Worm (Caenorhabditis elegans): Measurements from ENCODE around the gene znf-706.

DNA sequence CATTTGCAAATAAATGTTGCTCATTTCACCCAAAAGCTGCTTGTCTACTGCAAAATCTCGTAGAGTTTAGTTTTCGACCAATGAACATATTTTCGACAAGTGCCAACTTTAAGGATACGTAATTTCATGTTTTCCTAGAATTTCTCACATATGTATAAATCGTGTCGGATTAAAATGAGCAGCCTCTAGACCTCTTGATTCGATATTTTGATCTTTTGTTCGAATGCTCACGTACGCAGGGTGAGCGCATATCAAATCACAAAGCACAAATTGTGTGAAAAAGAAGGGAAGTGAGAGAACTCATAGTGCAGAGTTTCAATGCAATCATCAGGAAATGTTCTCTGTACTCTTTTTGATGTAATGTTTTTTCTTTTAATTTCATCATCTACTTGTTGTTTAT, 32.5 kb downstream of the znf-706 start:
- TF ChIP-seq egl-27 (tag; optimal IDR thresholded peaks at IDR 0.05): no peak
- TF ChIP-seq pha-4 (GFP tag; IDR thresholded peaks at IDR 0.05): no peak
- TF ChIP-seq pha-4 (tag; optimal IDR thresholded peaks at IDR 0.05): no peak
- TF ChIP-seq lin-13 (GFP tag; optimal IDR thresholded peaks at IDR 0.05): no peak
- TF ChIP-seq spr-1 (tag; optimal IDR thresholded peaks at IDR 0.05): no peak
- no peak for TF ChIP-seq ztf-11 (tag; optimal IDR thresholded peaks at IDR 0.05)
- TF ChIP-seq unc-62 (GFP tag; optimal IDR thresholded peaks at IDR 0.05 in 1 of 2): no peak
- no peak for TF ChIP-seq unc-62 (tag; optimal IDR thresholded peaks at IDR 0.05)
